Fruit fly (Drosophila melanogaster) whole organism, embryonic: Measurements from ENCODE around the gene CG6962.
A peak's percentile ranks its signal among the peaks of the same experiment; 100 is the strongest.

Experiments used
- Abd-B ChIP-seq: fragments of 200-800 bp; sonication (Bioruptor generic); optimal IDR thresholded peaks from 2 replicates; lab custom pipeline; 2018; ENCODE audit warnings: missing biosample characterization, mild to moderate bottlenecking, missing genetic modification characterization, moderate library complexity
- Aef1 ChIP-seq: fragments of 200-800 bp; sonication (Bioruptor generic); IDR thresholded peaks from 3 replicates; pipeline ENCODE4 v1.3.6; 2022; ENCODE audit warnings: missing biosample characterization, missing genetic modification characterization
- B-H1 ChIP-seq: fragments of 200-800 bp; sonication (Bioruptor generic); IDR thresholded peaks from 3 replicates; pipeline ENCODE4 v1.3.6; 2022; ENCODE audit warnings: missing biosample characterization, missing genetic modification characterization
- CG11696 ChIP-seq: fragments of 200-800 bp; sonication (Bioruptor generic); IDR thresholded peaks from 2 replicates; pipeline ENCODE4 v1.3.6; 2022; ENCODE audit warnings: missing biosample characterization, missing genetic modification characterization
- CG12391 ChIP-seq: fragments of 200-800 bp; sonication (Bioruptor generic); optimal IDR thresholded peaks from 3 replicates; lab custom pipeline; 2018; ENCODE audit warnings: missing biosample characterization, mild to moderate bottlenecking, missing genetic modification characterization, moderate library complexity
- CG1603 ChIP-seq: fragments of 200-800 bp; sonication (Bioruptor generic); optimal IDR thresholded peaks from 2 replicates; lab custom pipeline; 2019; ENCODE audit warnings: missing biosample characterization, mild to moderate bottlenecking, missing genetic modification characterization, moderate library complexity
- CG17385 ChIP-seq: fragments of 200-800 bp; sonication (Bioruptor generic); optimal IDR thresholded peaks from 3 replicates; lab custom pipeline; 2018; ENCODE audit warnings: missing biosample characterization, mild to moderate bottlenecking, missing genetic modification characterization
- CG18262 ChIP-seq: fragments of 200-800 bp; optimal IDR thresholded peaks from 3 replicates; lab custom pipeline; 2019; ENCODE audit warnings: missing biosample characterization, mild to moderate bottlenecking, missing genetic modification characterization, moderate library complexity
- CG30020 ChIP-seq: fragments of 200-800 bp; optimal IDR thresholded peaks from 2 replicates; lab custom pipeline; 2019; ENCODE audit warnings: missing biosample characterization, mild to moderate bottlenecking, missing genetic modification characterization, moderate library complexity
- CG31224 ChIP-seq: fragments of 200-800 bp; sonication (Bioruptor generic); IDR thresholded peaks from 2 replicates; pipeline ENCODE4 v1.3.6; 2022; ENCODE audit warnings: missing biosample characterization, missing genetic modification characterization
- CG3163 ChIP-seq: fragments of 200-800 bp; sonication (Bioruptor generic); optimal IDR thresholded peaks from 3 replicates; lab custom pipeline; 2016; ENCODE audit warnings: missing biosample characterization, missing genetic modification characterization
- CG3838 ChIP-seq: fragments of 200-800 bp; sonication (Bioruptor generic); optimal IDR thresholded peaks from 3 replicates; lab custom pipeline; 2016; ENCODE audit warnings: missing biosample characterization, missing genetic modification characterization
- CG5953 ChIP-seq: fragments of 200-800 bp; sonication (Bioruptor generic); IDR thresholded peaks from 2 replicates; pipeline ENCODE4 v1.3.6; 2022; ENCODE audit warnings: missing biosample characterization, missing genetic modification characterization
- CG6791 ChIP-seq: fragments of 200-800 bp; sonication (Bioruptor generic); IDR thresholded peaks from 3 replicates; pipeline ENCODE4 v1.3.6; 2022; ENCODE audit warnings: missing biosample characterization, missing genetic modification characterization; ENCODE audit not compliant: partially characterized antibody
- CG7786 ChIP-seq: fragments of 200-800 bp; sonication (Bioruptor generic); optimal IDR thresholded peaks from 2 replicates; lab custom pipeline; 2016; ENCODE audit warnings: missing biosample characterization, missing genetic modification characterization
- CG7963 ChIP-seq: fragments of 200-800 bp; sonication (Bioruptor generic); IDR thresholded peaks from 3 replicates; pipeline ENCODE4 v1.3.6; 2022; ENCODE audit warnings: missing biosample characterization, missing genetic modification characterization; ENCODE audit not compliant: partially characterized antibody
- CG8478 ChIP-seq: fragments of >200 bp; optimal IDR thresholded peaks from 2 replicates; lab custom pipeline; 2018
- CG9215 ChIP-seq: fragments of 200-800 bp; sonication (Bioruptor generic); IDR thresholded peaks from 2 replicates; pipeline ENCODE4 v1.3.6; 2022; ENCODE audit warnings: missing biosample characterization, missing genetic modification characterization
- CG9727 ChIP-seq: fragments of 200-800 bp; sonication (Bioruptor generic); optimal IDR thresholded peaks from 3 replicates; lab custom pipeline; 2017; ENCODE audit warnings: missing biosample characterization, mild to moderate bottlenecking, missing genetic modification characterization
- Chrac-16 ChIP-seq: fragments of 200-800 bp; sonication (Bioruptor generic); optimal IDR thresholded peaks from 3 replicates; lab custom pipeline; 2016; ENCODE audit warnings: missing biosample characterization, missing genetic modification characterization
- CoRest ChIP-seq: fragments of 200-800 bp; sonication (Bioruptor generic); optimal IDR thresholded peaks from 3 replicates; lab custom pipeline; 2018; ENCODE audit warnings: missing biosample characterization, mild to moderate bottlenecking, missing genetic modification characterization, moderate library complexity
- Ets97D ChIP-seq: fragments of 200-800 bp; sonication (Bioruptor generic); optimal IDR thresholded peaks from 3 replicates; lab custom pipeline; 2016; ENCODE audit warnings: missing biosample characterization, missing genetic modification characterization
- Hr3 ChIP-seq: fragments of 200-800 bp; sonication (Bioruptor generic); optimal IDR thresholded peaks from 3 replicates; lab custom pipeline; 2016; ENCODE audit warnings: missing biosample characterization, missing genetic modification characterization
- Oaz ChIP-seq: fragments of 200-800 bp; sonication (Bioruptor generic); IDR thresholded peaks from 2 replicates; pipeline ENCODE4 v1.3.6; 2022; ENCODE audit warnings: missing biosample characterization, missing genetic modification characterization
- PHDP ChIP-seq: fragments of 200-800 bp; sonication (Bioruptor generic); optimal IDR thresholded peaks from 3 replicates; lab custom pipeline; 2018; ENCODE audit warnings: missing biosample characterization, mild to moderate bottlenecking, missing genetic modification characterization, moderate library complexity
- Spps ChIP-seq: fragments of 200-800 bp; sonication (Bioruptor generic); optimal IDR thresholded peaks from 2 replicates; lab custom pipeline; 2018; ENCODE audit warnings: missing biosample characterization, mild to moderate bottlenecking, missing genetic modification characterization
- corto ChIP-seq: fragments of 200-800 bp; sonication (Bioruptor generic); optimal IDR thresholded peaks from 2 replicates; lab custom pipeline; 2016; ENCODE audit warnings: missing biosample characterization, mild to moderate bottlenecking, missing genetic modification characterization, moderate library complexity
- eve ChIP-seq, 2 experiments: fragments of >200 bp; optimal IDR thresholded peaks; 2 replicates each; lab custom pipeline; 2017; ENCODE audit warnings: missing biosample characterization in 2 of 2, missing genetic modification characterization in 2 of 2
- fd64A ChIP-seq: fragments of 200-800 bp; sonication (Bioruptor generic); optimal IDR thresholded peaks from 3 replicates; lab custom pipeline; 2018; ENCODE audit warnings: missing biosample characterization, mild to moderate bottlenecking, missing genetic modification characterization
- hb ChIP-seq: fragments of 200-800 bp; sonication (Bioruptor generic); IDR thresholded peaks from 3 replicates; pipeline ENCODE4 v1.3.6; 2022; ENCODE audit warnings: missing biosample characterization, missing genetic modification characterization; ENCODE audit not compliant: partially characterized antibody
- inv ChIP-seq: fragments of 200-800 bp; sonication (Bioruptor generic); IDR thresholded peaks from 2 replicates; pipeline ENCODE4 v1.3.6; 2022; ENCODE audit warnings: missing biosample characterization, missing genetic modification characterization; ENCODE audit not compliant: partially characterized antibody
- lbe ChIP-seq: fragments of 200-800 bp; sonication (Bioruptor generic); optimal IDR thresholded peaks from 2 replicates; lab custom pipeline; 2016; ENCODE audit warnings: missing biosample characterization, mild to moderate bottlenecking, missing genetic modification characterization
- lov ChIP-seq, 2 experiments: fragments of 200-800 bp in 1 of 2; fragments of >200 bp in 1 of 2; sonication (Bioruptor generic) in 1 of 2; IDR thresholded peaks in 1 of 2; optimal IDR thresholded peaks in 1 of 2; 2 replicates in 1 of 2; 3 replicates in 1 of 2; pipeline versions ENCODE4 v1.3.6 to Lab custom; 2017 to 2022; ENCODE audit warnings: missing biosample characterization in 1 of 2, missing genetic modification characterization in 1 of 2
- maf-S ChIP-seq: fragments of 200-800 bp; sonication (Bioruptor generic); optimal IDR thresholded peaks from 2 replicates; lab custom pipeline; 2016; ENCODE audit warnings: missing biosample characterization, missing genetic modification characterization
- mirr ChIP-seq: fragments of 200-800 bp; sonication (Bioruptor generic); optimal IDR thresholded peaks from 3 replicates; lab custom pipeline; 2018; ENCODE audit warnings: missing biosample characterization, mild to moderate bottlenecking, missing genetic modification characterization
- nau ChIP-seq: fragments of 200-800 bp; sonication (Bioruptor generic); optimal IDR thresholded peaks from 3 replicates; lab custom pipeline; 2017; ENCODE audit warnings: missing biosample characterization, mild to moderate bottlenecking, missing genetic modification characterization, missing genetic modification reagents
- otp ChIP-seq: fragments of 200-800 bp; sonication (Bioruptor generic); IDR thresholded peaks from 3 replicates; pipeline ENCODE4, ENCODE4 v1.3.6; 2022; ENCODE audit warnings: missing biosample characterization, missing genetic modification characterization
- pan ChIP-seq, 4 experiments: fragments of >200 bp in 3 of 4; fragments of 200-800 bp in 1 of 4; sonication (Bioruptor generic) in 1 of 4; optimal IDR thresholded peaks in 3 of 4; IDR thresholded peaks in 1 of 4; 2 replicates each; pipeline versions ENCODE4 v1.3.6 to Lab custom; 2017 to 2022; ENCODE audit warnings: missing biosample characterization in 2 of 4, missing genetic modification characterization in 2 of 4, mixed read lengths in 1 of 4
- prd ChIP-seq, 3 experiments: fragments of >200 bp in 2 of 3; fragments of 200-800 bp in 1 of 3; sonication (Bioruptor generic) in 1 of 3; optimal IDR thresholded peaks in 2 of 3; IDR thresholded peaks in 1 of 3; 2 replicates in 2 of 3; 3 replicates in 1 of 3; pipeline versions ENCODE4 v1.3.6 to Lab custom; 2017 to 2022; ENCODE audit warnings: missing biosample characterization in 1 of 3, missing genetic modification characterization in 1 of 3
- pros ChIP-seq: fragments of 200-800 bp; sonication (Bioruptor generic); optimal IDR thresholded peaks from 3 replicates; lab custom pipeline; 2019; ENCODE audit warnings: missing biosample characterization, mild to moderate bottlenecking, missing genetic modification characterization, moderate library complexity
- sc ChIP-seq, 3 experiments: fragments of >200 bp in 2 of 3; fragments of 200-800 bp in 1 of 3; sonication (Bioruptor generic) in 1 of 3; optimal IDR thresholded peaks; 2 replicates in 2 of 3; 3 replicates in 1 of 3; lab custom pipeline; 2017; ENCODE audit warnings: mild to moderate bottlenecking in 1 of 3, missing biosample characterization in 1 of 3, missing genetic modification characterization in 1 of 3, missing genetic modification reagents in 1 of 3
- sens ChIP-seq: fragments of 200-800 bp; sonication (Bioruptor generic); peaks from one replicate; lab custom pipeline; 2016; ENCODE audit warnings: missing biosample characterization, missing genetic modification characterization
- seq ChIP-seq: fragments of 200-800 bp; sonication (Bioruptor generic); IDR thresholded peaks from 2 replicates; pipeline ENCODE4 v1.3.6; 2022; ENCODE audit warnings: missing biosample characterization, missing genetic modification characterization
- slbo ChIP-seq: fragments of 200-800 bp; sonication (Bioruptor generic); IDR thresholded peaks from 2 replicates; pipeline ENCODE4 v1.3.6; 2022; ENCODE audit warnings: missing biosample characterization, missing genetic modification characterization
- slp2 ChIP-seq: fragments of 200-800 bp; sonication (Bioruptor generic); optimal IDR thresholded peaks from 2 replicates; lab custom pipeline; 2016; ENCODE audit warnings: missing biosample characterization, missing genetic modification characterization
- ssp ChIP-seq: fragments of 200-800 bp; sonication (Bioruptor generic); IDR thresholded peaks from 2 replicates; pipeline ENCODE4 v1.3.6; 2022; ENCODE audit warnings: missing biosample characterization, missing genetic modification characterization
- toy ChIP-seq: fragments of 200-800 bp; sonication (Bioruptor generic); IDR thresholded peaks from 2 replicates; pipeline ENCODE4 v1.3.6; 2022; ENCODE audit warnings: missing biosample characterization, missing genetic modification characterization
- unpg ChIP-seq: fragments of 200-800 bp; sonication (Bioruptor generic); optimal IDR thresholded peaks from 3 replicates; lab custom pipeline; 2018; ENCODE audit warnings: missing biosample characterization, mild to moderate bottlenecking, missing genetic modification characterization, moderate library complexity
- zen ChIP-seq: fragments of 200-800 bp; sonication (Bioruptor generic); optimal IDR thresholded peaks from 3 replicates; lab custom pipeline; 2018; ENCODE audit warnings: missing biosample characterization, mild to moderate bottlenecking, missing genetic modification characterization, moderate library complexity

The CG6962 gene

DNA sequence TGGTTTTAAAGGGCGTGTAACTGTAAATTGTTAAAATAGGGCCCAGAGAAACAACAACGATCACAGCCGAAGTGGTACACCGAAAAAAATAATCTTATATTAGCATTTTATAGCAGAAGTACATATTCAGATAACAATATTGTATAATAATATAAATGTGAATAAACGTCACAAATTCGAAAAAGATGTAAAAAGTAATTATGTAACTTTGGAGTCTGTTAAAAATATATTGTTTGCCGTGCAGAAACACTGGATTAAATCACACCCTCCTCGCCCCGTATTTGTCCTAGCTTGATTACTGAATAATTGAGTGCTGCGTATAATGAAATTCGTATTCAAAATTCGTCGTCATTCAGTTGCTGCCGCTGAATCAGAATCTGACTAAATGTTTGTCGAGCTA lies 27.2 kb downstream of the CG6962 start (continued):
- TF ChIP-seq prd (optimal IDR thresholded peaks at IDR 0.05; lab: Kevin White, UChicago) (no peak), prd (GFP tag; IDR thresholded peaks at IDR 0.05; lab: Robert Waterston, UW) (peak; percentile 55), B-H1 (peak; percentile 19; the same call in 2 of the 3 replicates), sens (GFP tag; lab: Kevin White, UChicago) (peak; percentile 42), CG12391 (tag; lab: Kevin White, UChicago) (peak; percentile 43), CG11696 (no peak), PHDP (peak; percentile 38), CG17385 (GFP tag; lab: Kevin White, UChicago) (peak; percentile 17), otp (no peak), CG1603 (tag; lab: Kevin White, UChicago) (no peak), zen (tag; lab: Kevin White, UChicago) (no peak), Aef1 (GFP tag; lab: Robert Waterston, UW) (peak; percentile 44; the same call in 2 of the 3 replicates), Oaz (GFP tag; lab: Robert Waterston, UW) (no peak), CG8478 (lab: Kevin White, UChicago) (no peak), CG6791 (GFP tag; lab: Robert Waterston, UW) (no peak), Hr3 (peak; percentile 2), toy (no peak), CG9215 (GFP tag; lab: Robert Waterston, UW) (no peak), inv (GFP tag; lab: Robert Waterston, UW) (no peak), CG3163 (GFP tag; lab: Kevin White, UChicago) (no peak), CG30020 (tag; lab: Kevin White, UChicago) (no peak), eve (GFP tag; optimal IDR thresholded peaks at IDR 0.05; lab: Kevin White, UChicago) (no peak), CG9727 (GFP tag; lab: Kevin White, UChicago) (peak; percentile 6), corto (GFP tag; lab: Kevin White, UChicago) (no peak), hb (no peak), Abd-B (GFP tag; lab: Kevin White, UChicago) (no peak), sc (optimal IDR thresholded peaks at IDR 0.05; lab: Kevin White, UChicago) (no peak), sc (GFP tag; optimal IDR thresholded peaks at IDR 0.05; lab: Kevin White, UChicago) (no peak), CG7786 (GFP tag; lab: Kevin White, UChicago) (no peak), CG7963 (GFP tag; lab: Robert Waterston, UW) (no peak), lbe (GFP tag; lab: Kevin White, UChicago) (no peak), mirr (no peak), pros (GFP tag; lab: Kevin White, UChicago) (no peak), fd64A (GFP tag; lab: Kevin White, UChicago) (no peak), Chrac-16 (GFP tag; lab: Kevin White, UChicago) (no peak), lov (optimal IDR thresholded peaks at IDR 0.05; lab: Kevin White, UChicago) (no peak), lov (GFP tag; IDR thresholded peaks at IDR 0.05; lab: Robert Waterston, UW) (no peak), Spps (tag; lab: Kevin White, UChicago) (no peak), Ets97D (GFP tag; lab: Kevin White, UChicago) (no peak), ssp (no peak), CG3838 (GFP tag; lab: Kevin White, UChicago) (no peak), maf-S (no peak), slp2 (no peak), CG5953 (GFP tag; lab: Robert Waterston, UW) (no peak), CG18262 (tag; lab: Kevin White, UChicago) (peak; percentile 29), pan (optimal IDR thresholded peaks at IDR 0.05; lab: Kevin White, UChicago) (no peak), pan (GFP tag; optimal IDR thresholded peaks at IDR 0.05 in 1 of 2, IDR thresholded peaks at IDR 0.05 in 1 of 2) (peak in 1 of 2 experiments; percentile 34), CG31224 (GFP tag; lab: Robert Waterston, UW) (no peak), CoRest (tag; lab: Kevin White, UChicago) (peak; percentile 33), nau (GFP tag; lab: Kevin White, UChicago) (no peak), unpg (GFP tag; lab: Kevin White, UChicago) (peak; percentile 44), seq (GFP tag; lab: Robert Waterston, UW) (no peak), slbo (GFP tag; lab: Robert Waterston, UW) (peak; percentile 40; the same call in 1 of the 2 replicates)
